Fruit fly (Drosophila melanogaster) whole organism, adult: ENCODE data around the gene CG43796.

ENCODE experiments used
- CG12768 ChIP-seq: fragments of 200-800 bp; sonication (Bioruptor generic); optimal IDR thresholded peaks from 2 replicates; lab custom pipeline; 2017; ENCODE audit warnings: missing biosample characterization, missing genetic modification characterization, mild to moderate bottlenecking, moderate library complexity, missing genetic modification reagents
- CG5204 ChIP-seq: fragments of 200-800 bp; sonication (Bioruptor generic); optimal IDR thresholded peaks from 2 replicates; lab custom pipeline; 2016; ENCODE audit warnings: missing biosample characterization, missing genetic modification characterization
- CG7045 ChIP-seq: fragments of 200-800 bp; sonication (Bioruptor generic); optimal IDR thresholded peaks from 2 replicates; lab custom pipeline; 2017; ENCODE audit warnings: missing biosample characterization, mild to moderate bottlenecking, missing genetic modification characterization
- Clk ChIP-seq: fragments of 200-800 bp; sonication (Bioruptor generic); optimal IDR thresholded peaks from 2 replicates; lab custom pipeline; 2017; ENCODE audit warnings: missing biosample characterization, missing genetic modification characterization
- Hr96 ChIP-seq: fragments of 200-800 bp; sonication (Bioruptor generic); optimal IDR thresholded peaks from 2 replicates; lab custom pipeline; 2016; ENCODE audit warnings: missing biosample characterization, missing genetic modification characterization
- cnc ChIP-seq, 2 experiments: fragments of >200 bp; optimal IDR thresholded peaks; 2 replicates each; lab custom pipeline; 2017
- kay ChIP-seq: fragments of 200-800 bp; sonication (Bioruptor generic); peaks from one replicate; lab custom pipeline; 2016; ENCODE audit warnings: missing biosample characterization, missing genetic modification characterization, borderline replicate concordance

DNA sequence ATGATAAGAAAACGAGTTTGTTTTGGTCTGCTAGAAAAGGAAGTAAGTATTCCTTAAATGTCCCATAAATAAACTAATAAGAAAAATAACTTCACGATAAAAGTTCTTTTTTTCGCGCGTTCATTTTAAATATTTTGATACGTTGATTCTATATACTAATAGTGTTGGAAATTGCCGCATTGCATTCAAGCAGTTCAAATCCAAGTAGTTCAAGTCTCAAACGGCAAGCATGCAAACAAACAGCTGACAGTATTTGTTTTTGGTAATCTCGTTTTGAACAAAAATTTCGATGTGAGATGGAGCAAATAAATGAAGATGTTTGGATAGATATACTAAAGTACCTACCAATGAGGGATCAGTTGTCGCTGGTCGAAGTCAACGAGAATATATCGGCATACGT, 6.6 kb downstream of the CG43796 start, which contains the start of gene CG13088:
- TF ChIP-seq kay (GFP tag; lab: Kevin White, UChicago) (no peak), CG12768 (GFP tag; lab: Kevin White, UChicago) (no peak), Hr96 (GFP tag; lab: Kevin White, UChicago) (no peak), CG5204 (peak; percentile 39), Clk (no peak), cnc (optimal IDR thresholded peaks at IDR 0.05; lab: Kevin White, UChicago) (no peak), CG7045 (no peak)
